Worm (Caenorhabditis elegans): ENCODE measurements around the gene T06C12.9.

ce11 chrV:15873762-15874161 lies 12.1 kb downstream of the T06C12.9 start:
- TF ChIP-seq elt-4 (tag; optimal IDR thresholded peaks at IDR 0.05) = peak; percentile 97
- TF ChIP-seq lin-11 (tag; optimal IDR thresholded peaks at IDR 0.05) = peak; percentile 97
- TF ChIP-seq F13H6.1 (tag; optimal IDR thresholded peaks at IDR 0.05) = peak; percentile 98
- TF ChIP-seq syd-9 (tag; optimal IDR thresholded peaks at IDR 0.05) = peak; percentile 99
- TF ChIP-seq pros-1 (tag; optimal IDR thresholded peaks at IDR 0.05) = peak; percentile 56
- peak; percentile 96 for TF ChIP-seq hlh-8 (tag; optimal IDR thresholded peaks at IDR 0.05)

Data from whole organism, late embryonic.